Fruit fly (Drosophila melanogaster): ENCODE results near the gene Vps60.

The Vps60 gene

DNA sequence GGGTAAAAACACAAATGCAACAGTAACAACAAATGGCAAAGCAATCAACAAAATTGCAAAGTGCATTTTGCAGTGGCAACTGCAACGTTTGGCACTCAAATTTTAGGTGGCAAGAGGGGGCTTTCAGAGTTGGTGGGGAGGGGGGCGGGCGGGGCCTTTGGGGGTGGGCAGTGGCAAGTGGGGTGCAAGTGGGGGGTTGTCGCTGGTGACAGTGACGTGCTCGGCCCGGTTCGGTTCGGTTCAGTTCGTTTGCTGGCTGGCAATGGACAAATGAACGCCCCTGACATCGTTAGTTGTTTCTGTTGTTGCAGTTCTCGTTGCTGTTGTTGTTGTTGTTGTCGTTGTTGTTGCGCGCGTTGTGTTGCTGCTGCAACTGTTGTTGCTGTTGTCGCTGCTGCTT is 28.3 kb downstream of the Vps60 start:
- TF ChIP-seq Eip78C (GFP tag) (no peak), eg (GFP tag; IDR thresholded peaks at IDR 0.05) (0 out of 3 replicates have a peak, but pooled peaks have one; percentile 32), Sox102F (GFP tag; optimal IDR thresholded peaks at IDR 0.05) (no peak), CG11762 (GFP tag; optimal IDR thresholded peaks at IDR 0.05; ENCODE audit: insufficient read depth) (no peak)

DNA sequence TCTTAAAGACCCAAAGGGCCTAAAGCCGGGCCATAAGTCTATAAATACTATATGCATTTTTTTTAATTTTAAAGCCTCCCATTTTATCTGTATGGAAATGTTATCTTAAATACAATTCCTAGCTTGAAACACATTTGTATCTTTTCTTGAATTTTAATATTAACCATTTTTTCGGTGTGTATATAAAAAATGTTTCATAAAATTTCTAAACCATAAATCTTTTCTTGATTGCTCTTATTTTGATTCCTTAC is 30.3 kb downstream of the Vps60 start:
- TF ChIP-seq Gug (GFP tag; IDR thresholded peaks at IDR 0.05) (no peak), CG8119 (GFP tag; IDR thresholded peaks at IDR 0.05) (no peak), spab (GFP tag; optimal IDR thresholded peaks at IDR 0.05) (no peak), Eip78C (GFP tag) (peak; percentile 56), CG11902 (GFP tag; optimal IDR thresholded peaks at IDR 0.05) (no peak), dac (GFP tag; optimal IDR thresholded peaks at IDR 0.05) (no peak), CG31627 (GFP tag; optimal IDR thresholded peaks at IDR 0.05) (no peak), CG4318 (GFP tag; optimal IDR thresholded peaks at IDR 0.05) (no peak), achi (GFP tag; optimal IDR thresholded peaks at IDR 0.05) (peak; percentile 4), Eip93F (GFP tag; optimal IDR thresholded peaks at IDR 0.05) (no peak), CG11762 (GFP tag; optimal IDR thresholded peaks at IDR 0.05; ENCODE audit: insufficient read depth) (no peak)

- TF ChIP-seq eg (GFP tag; IDR thresholded peaks at IDR 0.05) (peak; percentile 54), dsx (GFP tag; optimal IDR thresholded peaks at IDR 0.05; ENCODE audit: poor library complexity, severe bottlenecking) (peak; percentile 78), dac (GFP tag; optimal IDR thresholded peaks at IDR 0.05) (peak; percentile 8), Smox (GFP tag; optimal IDR thresholded peaks at IDR 0.05) (no peak), fd85E (GFP tag; optimal IDR thresholded peaks at IDR 0.05) (peak; percentile 8), net (GFP tag; optimal IDR thresholded peaks at IDR 0.05) (peak; percentile 17), esn (GFP tag; optimal IDR thresholded peaks at IDR 0.05) (no peak), Hr4 (GFP tag; optimal IDR thresholded peaks at IDR 0.05) (no peak), fd59A (GFP tag; optimal IDR thresholded peaks at IDR 0.05) (no peak), cyc (GFP tag; optimal IDR thresholded peaks at IDR 0.05) (no peak), Eip75B (GFP tag; optimal IDR thresholded peaks at IDR 0.05) (no peak), CG6808 (GFP tag; optimal IDR thresholded peaks at IDR 0.05) (no peak), CG32006 (GFP tag; optimal IDR thresholded peaks at IDR 0.05) (no peak), ss (GFP tag; optimal IDR thresholded peaks at IDR 0.05) (peak; percentile 62 to 72), Eip78C (GFP tag) (no peak), Lpt (GFP tag; optimal IDR thresholded peaks at IDR 0.05) (peak; percentile 69), CG3919 (GFP tag; optimal IDR thresholded peaks at IDR 0.05) (no peak), CG31627 (GFP tag; optimal IDR thresholded peaks at IDR 0.05) (no peak), lz (GFP tag; optimal IDR thresholded peaks at IDR 0.05) (no peak), OdsH (GFP tag; optimal IDR thresholded peaks at IDR 0.05) (no peak), CG11762 (GFP tag; optimal IDR thresholded peaks at IDR 0.05; ENCODE audit: insufficient read depth) (no peak), CG6276 (GFP tag; optimal IDR thresholded peaks at IDR 0.05) (no peak), Met (GFP tag; optimal IDR thresholded peaks at IDR 0.05) (peak; percentile 1), Hr38 (GFP tag; optimal IDR thresholded peaks at IDR 0.05) (no peak), Sox102F (GFP tag; optimal IDR thresholded peaks at IDR 0.05) (no peak), svp (GFP tag) (peak; percentile 84), Sox14 (GFP tag; optimal IDR thresholded peaks at IDR 0.05) (peak; percentile 17), CG16779 (tag; optimal IDR thresholded peaks at IDR 0.05) (no peak), Ets21C (GFP tag; optimal IDR thresholded peaks at IDR 0.05) (no peak), CG6854 (GFP tag; optimal IDR thresholded peaks at IDR 0.05) (peak; percentile 73), CG8319 (GFP tag; optimal IDR thresholded peaks at IDR 0.05) (no peak), CG34406 (GFP tag; optimal IDR thresholded peaks at IDR 0.05) (no peak), CG6163 (GFP tag; IDR thresholded peaks at IDR 0.05) (peak; percentile 67), CG1621 (tag; optimal IDR thresholded peaks at IDR 0.05) (peak; percentile 6), CG10631 (GFP tag; optimal IDR thresholded peaks at IDR 0.05) (no peak), CG3032 (tag; optimal IDR thresholded peaks at IDR 0.05) (no peak), CG8632 (GFP tag; optimal IDR thresholded peaks at IDR 0.05) (no peak), pdm3 (GFP tag; optimal IDR thresholded peaks at IDR 0.05) (no peak), Eip93F (GFP tag; optimal IDR thresholded peaks at IDR 0.05) (peak; percentile 39), acj6 (GFP tag; optimal IDR thresholded peaks at IDR 0.05) (no peak), CG8119 (GFP tag; IDR thresholded peaks at IDR 0.05) (no peak), CG11294 (GFP tag; IDR thresholded peaks at IDR 0.05) (no peak)
These were observed 30.8 kb downstream of the Vps60 start for dm6 chr3L:17590455-17591216.
